Fruit fly (Drosophila melanogaster) whole organism, embryonic: ENCODE measurements around the gene Aasdh.

Experiments used
- BEAF-32 ChIP-seq: fragments of 200-800 bp; sonication (Bioruptor generic); optimal IDR thresholded peaks from 3 replicates; lab custom pipeline; 2017; ENCODE audit warnings: missing biosample characterization, missing genetic modification characterization, mild to moderate bottlenecking, moderate library complexity, missing genetic modification reagents
- CG10654 ChIP-seq: fragments of 200-800 bp; sonication (Bioruptor generic); optimal IDR thresholded peaks from 2 replicates; lab custom pipeline; 2016; ENCODE audit warnings: missing biosample characterization, missing genetic modification characterization
- CG11504 ChIP-seq: fragments of 200-800 bp; sonication (Bioruptor generic); optimal IDR thresholded peaks from 3 replicates; lab custom pipeline; 2019; ENCODE audit warnings: missing biosample characterization, mild to moderate bottlenecking, missing genetic modification characterization, moderate library complexity
- CG12155 ChIP-seq: fragments of 200-800 bp; sonication (Bioruptor generic); optimal IDR thresholded peaks from 3 replicates; lab custom pipeline; 2016; ENCODE audit warnings: missing biosample characterization, missing genetic modification characterization
- CG14050 ChIP-seq: fragments of 200-800 bp; sonication (Bioruptor generic); IDR thresholded peaks from 3 replicates; pipeline ENCODE4 v1.3.6; 2022; ENCODE audit warnings: missing biosample characterization, missing genetic modification characterization
- CG14710 ChIP-seq: fragments of 200-800 bp; sonication (Bioruptor generic); optimal IDR thresholded peaks from 3 replicates; lab custom pipeline; 2019; ENCODE audit warnings: missing biosample characterization, mild to moderate bottlenecking, missing genetic modification characterization, moderate library complexity
- CG15073 ChIP-seq: fragments of 200-800 bp; sonication (Bioruptor generic); optimal IDR thresholded peaks from 2 replicates; lab custom pipeline; 2016; ENCODE audit warnings: missing biosample characterization, missing genetic modification characterization
- CG1529 ChIP-seq: fragments of 200-800 bp; sonication (Bioruptor generic); optimal IDR thresholded peaks from 3 replicates; lab custom pipeline; 2018; ENCODE audit warnings: missing biosample characterization, missing genetic modification characterization
- CG1647 ChIP-seq: fragments of 200-800 bp; sonication (Bioruptor generic); optimal IDR thresholded peaks from 3 replicates; lab custom pipeline; 2016; ENCODE audit warnings: missing biosample characterization, missing genetic modification characterization
- CG18476 ChIP-seq: fragments of 200-800 bp; sonication (Bioruptor generic); optimal IDR thresholded peaks from 2 replicates; lab custom pipeline; 2016; ENCODE audit warnings: missing biosample characterization, mild to moderate bottlenecking, missing genetic modification characterization
- CG2202 ChIP-seq: fragments of 200-800 bp; sonication (Bioruptor generic); optimal IDR thresholded peaks from 2 replicates; lab custom pipeline; 2018; ENCODE audit warnings: missing biosample characterization, mild to moderate bottlenecking, missing genetic modification characterization
- CG33213 ChIP-seq: fragments of 200-800 bp; sonication (Bioruptor generic); optimal IDR thresholded peaks from 3 replicates; lab custom pipeline; 2016; ENCODE audit warnings: missing biosample characterization, missing genetic modification characterization
- CG34224 ChIP-seq: fragments of 200-800 bp; sonication (Bioruptor generic); IDR thresholded peaks from 3 replicates; pipeline ENCODE4 v1.3.6; 2022; ENCODE audit warnings: missing biosample characterization, missing genetic modification characterization; ENCODE audit not compliant: partially characterized antibody
- CG3995 ChIP-seq: fragments of 200-800 bp; sonication (Bioruptor generic); optimal IDR thresholded peaks from 3 replicates; lab custom pipeline; 2016; ENCODE audit warnings: missing biosample characterization, missing genetic modification characterization
- CG42726 ChIP-seq: fragments of 200-800 bp; sonication (Bioruptor generic); IDR thresholded peaks from 2 replicates; pipeline ENCODE4 v1.3.6; 2022; ENCODE audit warnings: missing biosample characterization, missing genetic modification characterization; ENCODE audit not compliant: partially characterized antibody
- CG7556 ChIP-seq: fragments of 200-800 bp; sonication (Bioruptor generic); optimal IDR thresholded peaks from 2 replicates; lab custom pipeline; 2017; ENCODE audit warnings: missing biosample characterization, mild to moderate bottlenecking, missing genetic modification characterization
- CG8388 ChIP-seq: fragments of 200-800 bp; sonication (Bioruptor generic); optimal IDR thresholded peaks from 2 replicates; lab custom pipeline; 2019; ENCODE audit warnings: missing biosample characterization, mild to moderate bottlenecking, missing genetic modification characterization, moderate library complexity
- CG9437 ChIP-seq: fragments of 200-800 bp; sonication (Bioruptor generic); optimal IDR thresholded peaks from 2 replicates; lab custom pipeline; 2018; ENCODE audit warnings: missing biosample characterization, mild to moderate bottlenecking, missing genetic modification characterization
- CG9876 ChIP-seq: fragments of 200-800 bp; sonication (Bioruptor generic); optimal IDR thresholded peaks from 2 replicates; lab custom pipeline; 2016; ENCODE audit warnings: missing biosample characterization, missing genetic modification characterization
- D19A ChIP-seq: fragments of 200-800 bp; optimal IDR thresholded peaks from 3 replicates; lab custom pipeline; 2019; ENCODE audit warnings: missing biosample characterization, mild to moderate bottlenecking, missing genetic modification characterization, moderate library complexity
- ERR ChIP-seq: fragments of 200-800 bp; sonication (Bioruptor generic); optimal IDR thresholded peaks from 2 replicates; lab custom pipeline; 2016; ENCODE audit warnings: missing biosample characterization, missing genetic modification characterization
- Fer2 ChIP-seq: fragments of 200-800 bp; sonication (Bioruptor generic); optimal IDR thresholded peaks from 2 replicates; lab custom pipeline; 2018; ENCODE audit warnings: missing biosample characterization, mild to moderate bottlenecking, missing genetic modification characterization, moderate library complexity
- HLH4C ChIP-seq: fragments of 200-800 bp; sonication (Bioruptor generic); IDR thresholded peaks from 3 replicates; pipeline ENCODE4 v1.3.6; 2022; ENCODE audit warnings: missing biosample characterization, missing genetic modification characterization; ENCODE audit not compliant: partially characterized antibody
- HmgZ ChIP-seq: fragments of 200-800 bp; sonication (Bioruptor generic); optimal IDR thresholded peaks from 2 replicates; lab custom pipeline; 2018; ENCODE audit warnings: missing biosample characterization, mild to moderate bottlenecking, missing genetic modification characterization
- Lim3 ChIP-seq: fragments of 200-800 bp; sonication (Bioruptor generic); IDR thresholded peaks from 2 replicates; pipeline ENCODE4 v1.3.6; 2022; ENCODE audit warnings: missing biosample characterization, missing genetic modification characterization
- Mrtf ChIP-seq: fragments of 200-800 bp; sonication (Bioruptor generic); IDR thresholded peaks from 3 replicates; pipeline ENCODE4 v1.3.6; 2022; ENCODE audit warnings: missing biosample characterization, missing genetic modification characterization
- Nf-YB ChIP-seq: fragments of 200-800 bp; sonication (Bioruptor generic); optimal IDR thresholded peaks from 3 replicates; lab custom pipeline; 2019; ENCODE audit warnings: missing biosample characterization, mild to moderate bottlenecking, missing genetic modification characterization, moderate library complexity
- PHDP ChIP-seq: fragments of 200-800 bp; sonication (Bioruptor generic); optimal IDR thresholded peaks from 3 replicates; lab custom pipeline; 2018; ENCODE audit warnings: missing biosample characterization, mild to moderate bottlenecking, missing genetic modification characterization, moderate library complexity
- Six4 ChIP-seq: fragments of 200-800 bp; sonication (Bioruptor generic); optimal IDR thresholded peaks from 2 replicates; lab custom pipeline; 2016; ENCODE audit warnings: missing biosample characterization, missing genetic modification characterization
- Spps ChIP-seq: fragments of 200-800 bp; sonication (Bioruptor generic); optimal IDR thresholded peaks from 2 replicates; lab custom pipeline; 2018; ENCODE audit warnings: missing biosample characterization, mild to moderate bottlenecking, missing genetic modification characterization
- amos ChIP-seq: fragments of 200-800 bp; sonication (Bioruptor generic); IDR thresholded peaks from 2 replicates; pipeline ENCODE4 v1.3.6; 2022; ENCODE audit warnings: missing biosample characterization, missing genetic modification characterization; ENCODE audit not compliant: partially characterized antibody
- ara ChIP-seq: fragments of 200-800 bp; sonication (Bioruptor generic); IDR thresholded peaks from 2 replicates; pipeline ENCODE4 v1.3.6; 2022; ENCODE audit warnings: missing biosample characterization, missing genetic modification characterization
- bab2 ChIP-seq: fragments of 200-800 bp; sonication (Bioruptor generic); optimal IDR thresholded peaks from 2 replicates; lab custom pipeline; 2016; ENCODE audit warnings: missing biosample characterization, missing genetic modification characterization
- cas ChIP-seq: fragments of 200-800 bp; sonication (Bioruptor generic); IDR thresholded peaks from 2 replicates; pipeline ENCODE4 v1.3.6; 2022; ENCODE audit warnings: missing biosample characterization, missing genetic modification characterization
- cato ChIP-seq: fragments of 200-800 bp; sonication (Bioruptor generic); optimal IDR thresholded peaks from 2 replicates; lab custom pipeline; 2016; ENCODE audit warnings: missing biosample characterization, missing genetic modification characterization, borderline replicate concordance
- ci ChIP-seq: fragments of 200-800 bp; sonication (Bioruptor generic); IDR thresholded peaks from 3 replicates; pipeline ENCODE4 v1.3.6; 2022; ENCODE audit warnings: missing biosample characterization, missing genetic modification characterization
- cwo ChIP-seq: fragments of 200-800 bp; sonication (Bioruptor generic); optimal IDR thresholded peaks from 3 replicates; lab custom pipeline; 2017; ENCODE audit warnings: missing biosample characterization, missing genetic modification characterization, mild to moderate bottlenecking, moderate library complexity, missing genetic modification reagents
- dan ChIP-seq: fragments of 200-800 bp; sonication (Bioruptor generic); IDR thresholded peaks from 2 replicates; pipeline ENCODE4 v1.3.6; 2022; ENCODE audit warnings: missing biosample characterization, missing genetic modification characterization
- emc ChIP-seq: fragments of 200-800 bp; sonication (Bioruptor generic); optimal IDR thresholded peaks from 2 replicates; lab custom pipeline; 2016; ENCODE audit warnings: missing biosample characterization, missing genetic modification characterization
- exex ChIP-seq: fragments of 200-800 bp; sonication (Bioruptor generic); optimal IDR thresholded peaks from 4 replicates; lab custom pipeline; 2018; ENCODE audit warnings: missing biosample characterization, mild to moderate bottlenecking, missing genetic modification characterization, moderate library complexity
- gro ChIP-seq: fragments of 200-800 bp; sonication (Bioruptor generic); optimal IDR thresholded peaks from 2 replicates; lab custom pipeline; 2016; ENCODE audit warnings: missing biosample characterization, missing genetic modification characterization
- h ChIP-seq: fragments of >200 bp; optimal IDR thresholded peaks from 2 replicates; lab custom pipeline; 2017
- jumu ChIP-seq: fragments of 200-800 bp; sonication (Bioruptor generic); optimal IDR thresholded peaks from 3 replicates; lab custom pipeline; 2016; ENCODE audit warnings: missing biosample characterization, missing genetic modification characterization
- pan ChIP-seq, 4 experiments: fragments of >200 bp in 3 of 4; fragments of 200-800 bp in 1 of 4; sonication (Bioruptor generic) in 1 of 4; optimal IDR thresholded peaks in 3 of 4; IDR thresholded peaks in 1 of 4; 2 replicates each; pipeline versions ENCODE4 v1.3.6 to Lab custom; 2017 to 2022; ENCODE audit warnings: missing biosample characterization in 2 of 4, missing genetic modification characterization in 2 of 4, mixed read lengths in 1 of 4
- schlank ChIP-seq: fragments of 200-800 bp; sonication (Bioruptor generic); optimal IDR thresholded peaks from 2 replicates; lab custom pipeline; 2018; ENCODE audit warnings: missing biosample characterization, mild to moderate bottlenecking, missing genetic modification characterization
- sens-2 ChIP-seq: fragments of 200-800 bp; sonication (Bioruptor generic); IDR thresholded peaks from 2 replicates; pipeline ENCODE4 v1.3.6; 2022; ENCODE audit warnings: missing biosample characterization, missing genetic modification characterization
- sr ChIP-seq: fragments of 200-800 bp; sonication (Bioruptor generic); IDR thresholded peaks from 3 replicates; pipeline ENCODE4 v1.3.6; 2022; ENCODE audit warnings: missing biosample characterization, missing genetic modification characterization
- stwl ChIP-seq: fragments of 200-800 bp; sonication (Bioruptor generic); optimal IDR thresholded peaks from 3 replicates; lab custom pipeline; 2018; ENCODE audit warnings: missing biosample characterization, mild to moderate bottlenecking, missing genetic modification characterization, moderate library complexity
- sug ChIP-seq: fragments of 200-800 bp; optimal IDR thresholded peaks from 2 replicates; lab custom pipeline; 2019; ENCODE audit warnings: missing biosample characterization, mild to moderate bottlenecking, missing genetic modification characterization, moderate library complexity
- tgo ChIP-seq: fragments of 200-800 bp; sonication (Bioruptor generic); IDR thresholded peaks from 3 replicates; pipeline ENCODE4 v1.3.6; 2022; ENCODE audit warnings: missing biosample characterization, missing genetic modification characterization
- tll ChIP-seq, 2 experiments: fragments of 200-800 bp in 1 of 2; fragments of >200 bp in 1 of 2; sonication (Bioruptor generic) in 1 of 2; optimal IDR thresholded peaks; 2 replicates each; lab custom pipeline; 2017 to 2019; ENCODE audit warnings: missing biosample characterization in 2 of 2, missing genetic modification characterization in 2 of 2, mild to moderate bottlenecking in 1 of 2, moderate library complexity in 1 of 2

Gene Aasdh

DNA sequence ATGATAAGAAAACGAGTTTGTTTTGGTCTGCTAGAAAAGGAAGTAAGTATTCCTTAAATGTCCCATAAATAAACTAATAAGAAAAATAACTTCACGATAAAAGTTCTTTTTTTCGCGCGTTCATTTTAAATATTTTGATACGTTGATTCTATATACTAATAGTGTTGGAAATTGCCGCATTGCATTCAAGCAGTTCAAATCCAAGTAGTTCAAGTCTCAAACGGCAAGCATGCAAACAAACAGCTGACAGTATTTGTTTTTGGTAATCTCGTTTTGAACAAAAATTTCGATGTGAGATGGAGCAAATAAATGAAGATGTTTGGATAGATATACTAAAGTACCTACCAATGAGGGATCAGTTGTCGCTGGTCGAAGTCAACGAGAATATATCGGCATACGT lies 39.4 kb upstream of the Aasdh start, which contains the start of gene CG13088 (continued):
- TF ChIP-seq stwl (tag; lab: Kevin White, UChicago): peak; percentile 93
- TF ChIP-seq ERR (GFP tag; lab: Kevin White, UChicago): no peak
- TF ChIP-seq ara (GFP tag; lab: Robert Waterston, UW): no peak
- peak; percentile 50; the same call in 1 of the 2 replicates for TF ChIP-seq CG42726
- TF ChIP-seq CG15073 (GFP tag; lab: Kevin White, UChicago): no peak
- TF ChIP-seq Mrtf: no peak
- peak in 1 of 2 experiments; percentile 11 for TF ChIP-seq tll (GFP tag; optimal IDR thresholded peaks at IDR 0.05; lab: Kevin White, UChicago)
- TF ChIP-seq cas (GFP tag; lab: Robert Waterston, UW): no peak
- TF ChIP-seq CG33213 (GFP tag; lab: Kevin White, UChicago): peak; percentile 41
- TF ChIP-seq Six4 (GFP tag; lab: Kevin White, UChicago): no peak
- TF ChIP-seq CG10654 (GFP tag; lab: Kevin White, UChicago): peak; percentile 3
- TF ChIP-seq exex (tag; lab: Kevin White, UChicago): no peak
- TF ChIP-seq cwo (GFP tag; lab: Kevin White, UChicago): no peak
- TF ChIP-seq amos (GFP tag; lab: Robert Waterston, UW): peak; percentile 17; the same call in 1 of the 2 replicates
- TF ChIP-seq Nf-YB (GFP tag; lab: Kevin White, UChicago): no peak
- TF ChIP-seq HmgZ (tag; lab: Kevin White, UChicago): peak; percentile 82
- no peak for TF ChIP-seq sens-2 (GFP tag; lab: Robert Waterston, UW)
- peak; percentile 21 for TF ChIP-seq BEAF-32
- TF ChIP-seq HLH4C: no peak
- no peak for TF ChIP-seq tgo (GFP tag; lab: Robert Waterston, UW)
- no peak for TF ChIP-seq CG2202 (tag; lab: Kevin White, UChicago)
- no peak for TF ChIP-seq CG11504 (tag; lab: Kevin White, UChicago)
- no peak for TF ChIP-seq Spps (tag; lab: Kevin White, UChicago)
- no peak for TF ChIP-seq Fer2 (tag; lab: Kevin White, UChicago)
- TF ChIP-seq bab2 (GFP tag; lab: Kevin White, UChicago): peak; percentile 50
- TF ChIP-seq CG9437 (GFP tag; lab: Kevin White, UChicago): no peak
- TF ChIP-seq CG14710 (tag; lab: Kevin White, UChicago): peak; percentile 51
- no peak for TF ChIP-seq CG9876
- TF ChIP-seq CG14050 (GFP tag; lab: Robert Waterston, UW): no peak
- TF ChIP-seq CG3995: peak; percentile 87
- peak; percentile 28 for TF ChIP-seq sug (tag; lab: Kevin White, UChicago)
- peak; percentile 42 for TF ChIP-seq CG12155 (GFP tag; lab: Kevin White, UChicago)
- no peak for TF ChIP-seq CG7556 (GFP tag; lab: Kevin White, UChicago)
- no peak for TF ChIP-seq PHDP (tag; lab: Kevin White, UChicago)
- no peak for TF ChIP-seq schlank (tag; lab: Kevin White, UChicago)
- TF ChIP-seq dan (GFP tag; lab: Robert Waterston, UW): no peak
- peak; percentile 3 for TF ChIP-seq CG18476 (GFP tag; lab: Kevin White, UChicago)
- 0 out of 3 replicates have a peak, but pooled peaks have one; percentile 37 for TF ChIP-seq ci
- no peak for TF ChIP-seq jumu (GFP tag; lab: Kevin White, UChicago)
- no peak for TF ChIP-seq pan (optimal IDR thresholded peaks at IDR 0.05; lab: Kevin White, UChicago)
- no peak for TF ChIP-seq pan (GFP tag; optimal IDR thresholded peaks at IDR 0.05 in 1 of 2, IDR thresholded peaks at IDR 0.05 in 1 of 2)
- no peak for TF ChIP-seq h
- no peak for TF ChIP-seq CG1529 (GFP tag; lab: Kevin White, UChicago)
- no peak for TF ChIP-seq sr (GFP tag; lab: Robert Waterston, UW)
- no peak for TF ChIP-seq Lim3 (GFP tag; lab: Robert Waterston, UW)
- TF ChIP-seq cato (GFP tag; lab: Kevin White, UChicago): no peak
- no peak for TF ChIP-seq CG1647
- TF ChIP-seq emc (GFP tag; lab: Kevin White, UChicago): no peak
- no peak for TF ChIP-seq CG34224 (GFP tag; lab: Robert Waterston, UW)
- TF ChIP-seq D19A: no peak
- TF ChIP-seq CG8388 (GFP tag; lab: Kevin White, UChicago): no peak
- peak; percentile 73 for TF ChIP-seq gro (GFP tag; lab: Kevin White, UChicago)
